Worm (Caenorhabditis elegans): ENCODE results near the gene rfth-1.

rfth-1 gene

ce11 chrIV:4472418-4473173 is 38.5 kb downstream of the rfth-1 start:
- no peak for TF ChIP-seq unc-62 (GFP tag; optimal IDR thresholded peaks at IDR 0.05)

- TF ChIP-seq unc-62 (GFP tag; optimal IDR thresholded peaks at IDR 0.05): no peak
These were observed 40.0 kb downstream of the rfth-1 start for ce11 chrIV:4470885-4471772.

ce11 chrIV:4469770-4470709 is 41.1 kb downstream of the rfth-1 start:
- no peak for TF ChIP-seq unc-62 (GFP tag; optimal IDR thresholded peaks at IDR 0.05)

- no peak for TF ChIP-seq unc-62 (GFP tag; optimal IDR thresholded peaks at IDR 0.05)
These were observed 42.1 kb downstream of the rfth-1 start for ce11 chrIV:4469055-4469454.

- no peak for TF ChIP-seq unc-62 (GFP tag; optimal IDR thresholded peaks at IDR 0.05)
These were observed 42.9 kb downstream of the rfth-1 start for ce11 chrIV:4468046-4468727.

ce11 chrIV:4465184-4465583 is 45.9 kb downstream of the rfth-1 start, which contains the start of gene M01H9.5:
M01H9.5 (plus strand) TSS chrIV:4465484.
- TF ChIP-seq unc-62 (GFP tag; optimal IDR thresholded peaks at IDR 0.05): no peak

- TF ChIP-seq unc-62 (GFP tag; optimal IDR thresholded peaks at IDR 0.05): no peak
These were observed 48.0 kb downstream of the rfth-1 start, which contains the start of gene M01H9.2 for ce11 chrIV:4463132-4463531. M01H9.2 (minus strand) TSS chrIV:4463232.

ce11 chrIV:4459342-4459741 is 51.8 kb downstream of the rfth-1 start:
- no peak for TF ChIP-seq unc-62 (GFP tag; optimal IDR thresholded peaks at IDR 0.05)

Data from whole organism, dauer.